Fruit fly (Drosophila melanogaster) whole organism, embryonic: ENCODE measurements around the gene CG32590.

Source experiments
- Ada2b ChIP-seq: fragments of 200-800 bp; sonication (Bioruptor generic); IDR thresholded peaks from 2 replicates; pipeline ENCODE4 v1.3.6; 2022; ENCODE audit warnings: missing biosample characterization, missing genetic modification characterization
- Atf6 ChIP-seq: fragments of 200-800 bp; sonication (Bioruptor generic); IDR thresholded peaks from 2 replicates; pipeline ENCODE4 v1.3.6; 2022; ENCODE audit warnings: missing biosample characterization, missing genetic modification characterization
- CG11504 ChIP-seq: fragments of 200-800 bp; sonication (Bioruptor generic); optimal IDR thresholded peaks from 3 replicates; lab custom pipeline; 2019; ENCODE audit warnings: missing biosample characterization, mild to moderate bottlenecking, missing genetic modification characterization, moderate library complexity
- CG15073 ChIP-seq: fragments of 200-800 bp; sonication (Bioruptor generic); optimal IDR thresholded peaks from 2 replicates; lab custom pipeline; 2016; ENCODE audit warnings: missing biosample characterization, missing genetic modification characterization
- CG17328 ChIP-seq: fragments of 200-800 bp; sonication (Bioruptor generic); IDR thresholded peaks from 2 replicates; pipeline ENCODE4 v1.3.6; 2022; ENCODE audit warnings: missing biosample characterization, missing genetic modification characterization
- CG1792 ChIP-seq: fragments of 200-800 bp; sonication (Bioruptor generic); optimal IDR thresholded peaks from 2 replicates; lab custom pipeline; 2016; ENCODE audit warnings: missing biosample characterization, missing genetic modification characterization
- CG2120 ChIP-seq: fragments of 200-800 bp; sonication (Bioruptor generic); optimal IDR thresholded peaks from 3 replicates; lab custom pipeline; 2016; ENCODE audit warnings: missing biosample characterization, missing genetic modification characterization
- CG2678 ChIP-seq: fragments of 200-800 bp; sonication (Bioruptor generic); optimal IDR thresholded peaks from 3 replicates; lab custom pipeline; 2019; ENCODE audit warnings: missing biosample characterization, mild to moderate bottlenecking, missing genetic modification characterization, moderate library complexity
- CG30403 ChIP-seq: fragments of 200-800 bp; sonication (Bioruptor generic); optimal IDR thresholded peaks from 3 replicates; lab custom pipeline; 2016; ENCODE audit warnings: missing biosample characterization, missing genetic modification characterization
- CG32532 ChIP-seq: fragments of 200-800 bp; sonication (Bioruptor generic); IDR thresholded peaks from 2 replicates; pipeline ENCODE4 v1.3.6; 2022; ENCODE audit warnings: missing biosample characterization, missing genetic modification characterization
- CG34224 ChIP-seq: fragments of 200-800 bp; sonication (Bioruptor generic); IDR thresholded peaks from 3 replicates; pipeline ENCODE4 v1.3.6; 2022; ENCODE audit warnings: missing biosample characterization, missing genetic modification characterization; ENCODE audit not compliant: partially characterized antibody
- CG3847 ChIP-seq: fragments of 200-800 bp; sonication (Bioruptor generic); IDR thresholded peaks from 2 replicates; pipeline ENCODE4 v1.3.6; 2022; ENCODE audit warnings: missing biosample characterization, missing genetic modification characterization
- CG5953 ChIP-seq: fragments of 200-800 bp; sonication (Bioruptor generic); IDR thresholded peaks from 2 replicates; pipeline ENCODE4 v1.3.6; 2022; ENCODE audit warnings: missing biosample characterization, missing genetic modification characterization
- CG8281 ChIP-seq: fragments of 200-800 bp; sonication (Bioruptor generic); optimal IDR thresholded peaks from 2 replicates; lab custom pipeline; 2018; ENCODE audit warnings: missing biosample characterization, mild to moderate bottlenecking, missing genetic modification characterization, moderate library complexity
- Drgx ChIP-seq: fragments of 200-800 bp; sonication (Bioruptor generic); IDR thresholded peaks from 2 replicates; pipeline ENCODE4 v1.3.6; 2022; ENCODE audit warnings: missing biosample characterization, missing genetic modification characterization
- E2f1 ChIP-seq: fragments of 200-800 bp; sonication (Bioruptor generic); IDR thresholded peaks from 2 replicates; pipeline ENCODE4 v1.3.6; 2022; ENCODE audit warnings: missing biosample characterization, missing genetic modification characterization
- HLH3B ChIP-seq: fragments of 200-800 bp; sonication (Bioruptor generic); IDR thresholded peaks from 2 replicates; pipeline ENCODE4 v1.3.6; 2022; ENCODE audit warnings: missing biosample characterization, missing genetic modification characterization
- Hr51 ChIP-seq, 2 experiments: fragments of 200-800 bp; sonication (Bioruptor generic); optimal IDR thresholded peaks; 2 replicates in 1 of 2; 3 replicates in 1 of 2; lab custom pipeline; 2016 to 2018; ENCODE audit warnings: missing biosample characterization in 2 of 2, missing genetic modification characterization in 2 of 2, mild to moderate bottlenecking in 1 of 2, moderate library complexity in 1 of 2
- MBD-R2 ChIP-seq: fragments of 200-800 bp; sonication (Bioruptor generic); IDR thresholded peaks from 2 replicates; pipeline ENCODE4 v1.3.6; 2022; ENCODE audit warnings: missing biosample characterization, missing genetic modification characterization
- Oli ChIP-seq: fragments of 200-800 bp; sonication (Bioruptor generic); optimal IDR thresholded peaks from 2 replicates; lab custom pipeline; 2018; ENCODE audit warnings: missing biosample characterization, mild to moderate bottlenecking, missing genetic modification characterization, moderate library complexity
- Side ChIP-seq: fragments of 200-800 bp; sonication (Bioruptor generic); optimal IDR thresholded peaks from 2 replicates; lab custom pipeline; 2016; ENCODE audit warnings: missing biosample characterization, missing genetic modification characterization
- Sox102F ChIP-seq: fragments of 200-800 bp; sonication (Bioruptor generic); optimal IDR thresholded peaks from 2 replicates; lab custom pipeline; 2018; ENCODE audit warnings: missing biosample characterization, mild to moderate bottlenecking, missing genetic modification characterization, moderate library complexity
- az2 ChIP-seq: fragments of 200-800 bp; sonication (Bioruptor generic); optimal IDR thresholded peaks from 3 replicates; lab custom pipeline; 2016; ENCODE audit warnings: missing biosample characterization, missing genetic modification characterization
- dmrt99B ChIP-seq: fragments of 200-800 bp; sonication (Bioruptor generic); optimal IDR thresholded peaks from 2 replicates; lab custom pipeline; 2018; ENCODE audit warnings: missing biosample characterization, mild to moderate bottlenecking, missing genetic modification characterization, moderate library complexity
- dysf ChIP-seq: fragments of 200-800 bp; sonication (Bioruptor generic); IDR thresholded peaks from 3 replicates; pipeline ENCODE4 v1.3.6; 2022; ENCODE audit warnings: missing biosample characterization, missing genetic modification characterization
- esg ChIP-seq: fragments of 200-800 bp; sonication (Bioruptor generic); conservative IDR thresholded peaks from 2 replicates; pipeline ENCODE4 v1.3.6; 2022; ENCODE audit warnings: missing biosample characterization, missing genetic modification characterization
- gem ChIP-seq: fragments of 200-800 bp; sonication (Bioruptor generic); optimal IDR thresholded peaks from 2 replicates; lab custom pipeline; 2019; ENCODE audit warnings: missing biosample characterization, mild to moderate bottlenecking, missing genetic modification characterization, moderate library complexity
- hkb ChIP-seq, 2 experiments: fragments of 200-800 bp in 1 of 2; fragments of >200 bp in 1 of 2; sonication (Bioruptor generic) in 1 of 2; IDR thresholded peaks in 1 of 2; optimal IDR thresholded peaks in 1 of 2; 2 replicates each; pipeline versions ENCODE4 v1.3.6 to Lab custom; 2017 to 2022; ENCODE audit warnings: missing biosample characterization in 1 of 2, missing genetic modification characterization in 1 of 2
- ind ChIP-seq: fragments of 200-800 bp; sonication (Bioruptor generic); optimal IDR thresholded peaks from 3 replicates; lab custom pipeline; 2016; ENCODE audit warnings: missing biosample characterization, missing genetic modification characterization
- lilli ChIP-seq: fragments of 200-800 bp; sonication (Bioruptor generic); optimal IDR thresholded peaks from 3 replicates; lab custom pipeline; 2016; ENCODE audit warnings: missing biosample characterization, missing genetic modification characterization
- lmd ChIP-seq: fragments of 200-800 bp; sonication (Bioruptor generic); IDR thresholded peaks from 2 replicates; pipeline ENCODE4 v1.3.6; 2022; ENCODE audit warnings: missing biosample characterization, missing genetic modification characterization
- ranshi ChIP-seq: fragments of 200-800 bp; sonication (Bioruptor generic); IDR thresholded peaks from 2 replicates; pipeline ENCODE4 v1.3.6; 2022; ENCODE audit warnings: missing biosample characterization, missing genetic modification characterization
- row ChIP-seq: fragments of 200-800 bp; sonication (Bioruptor generic); IDR thresholded peaks from 3 replicates; pipeline ENCODE4 v1.3.6; 2022; ENCODE audit warnings: missing biosample characterization, missing genetic modification characterization
- slbo ChIP-seq: fragments of 200-800 bp; sonication (Bioruptor generic); IDR thresholded peaks from 2 replicates; pipeline ENCODE4 v1.3.6; 2022; ENCODE audit warnings: missing biosample characterization, missing genetic modification characterization
- tio ChIP-seq: fragments of 200-800 bp; sonication (Bioruptor generic); optimal IDR thresholded peaks from 2 replicates; lab custom pipeline; 2017; ENCODE audit warnings: missing biosample characterization, missing genetic modification characterization, inconsistent platforms
- trem ChIP-seq: fragments of 200-800 bp; optimal IDR thresholded peaks from 3 replicates; lab custom pipeline; 2019; ENCODE audit warnings: missing biosample characterization, mild to moderate bottlenecking, missing genetic modification characterization, moderate library complexity
- unpg ChIP-seq: fragments of 200-800 bp; sonication (Bioruptor generic); optimal IDR thresholded peaks from 3 replicates; lab custom pipeline; 2018; ENCODE audit warnings: missing biosample characterization, mild to moderate bottlenecking, missing genetic modification characterization, moderate library complexity
- wdn ChIP-seq: fragments of 200-800 bp; sonication (Bioruptor generic); IDR thresholded peaks from 2 replicates; pipeline ENCODE4 v1.3.6; 2022; ENCODE audit warnings: missing biosample characterization, missing genetic modification characterization
- zfh1 ChIP-seq: fragments of 200-800 bp; sonication (Bioruptor generic); IDR thresholded peaks from 3 replicates; pipeline ENCODE4 v1.3.6; 2022; ENCODE audit warnings: missing biosample characterization, missing genetic modification characterization
- zfh2 ChIP-seq: fragments of 200-800 bp; sonication (Bioruptor generic); optimal IDR thresholded peaks from 2 replicates; lab custom pipeline; 2016; ENCODE audit warnings: missing biosample characterization, missing genetic modification characterization

The CG32590 gene

dm6 chrX:14812239-14812638 is 26.7 kb downstream of the CG32590 start:
- TF ChIP-seq Side (GFP tag; lab: Kevin White, UChicago) (no peak), az2 (GFP tag; lab: Kevin White, UChicago) (peak; percentile 1), CG3847 (GFP tag; lab: Robert Waterston, UW) (0 out of 2 replicates have a peak, but pooled peaks have one; percentile 25), row (GFP tag; lab: Robert Waterston, UW) (peak; percentile 50; the same call in 2 of the 3 replicates), CG11504 (peak; percentile 17), dmrt99B (tag; lab: Kevin White, UChicago) (peak; percentile 1), lilli (GFP tag; lab: Kevin White, UChicago) (no peak), trem (tag; lab: Kevin White, UChicago) (no peak), gem (tag; lab: Kevin White, UChicago) (peak; percentile 18), lmd (GFP tag; lab: Robert Waterston, UW) (peak; percentile 13; the same call in 1 of the 2 replicates), Oli (tag; lab: Kevin White, UChicago) (peak; percentile 4), slbo (GFP tag; lab: Robert Waterston, UW) (peak; percentile 54), Sox102F (GFP tag; lab: Kevin White, UChicago) (peak; percentile 18), CG2678 (peak; percentile 24), HLH3B (GFP tag; lab: Robert Waterston, UW) (0 out of 2 replicates have a peak, but pooled peaks have one; percentile 13), CG34224 (GFP tag; lab: Robert Waterston, UW) (no peak), MBD-R2 (GFP tag; lab: Robert Waterston, UW) (peak; percentile 18; the same call in 1 of the 2 replicates), CG2120 (GFP tag; lab: Kevin White, UChicago) (peak; percentile 12), hkb (optimal IDR thresholded peaks at IDR 0.05; lab: Kevin White, UChicago) (no peak), hkb (GFP tag; IDR thresholded peaks at IDR 0.05; lab: Robert Waterston, UW) (peak; percentile 56; the same call in 1 of the 2 replicates), Drgx (GFP tag; lab: Robert Waterston, UW) (peak; percentile 78), Atf6 (0 out of 2 replicates have a peak, but pooled peaks have one; percentile 13), Hr51 (GFP tag; optimal IDR thresholded peaks at IDR 0.05; lab: Kevin White, UChicago) (peak in 1 of 2 experiments; percentile 23), tio (GFP tag; lab: Kevin White, UChicago) (peak; percentile 12), CG17328 (GFP tag; lab: Robert Waterston, UW) (0 out of 2 replicates have a peak, but pooled peaks have one; percentile 19), E2f1 (GFP tag; lab: Robert Waterston, UW) (no peak), CG5953 (GFP tag; lab: Robert Waterston, UW) (no peak), ind (peak; percentile 5), CG1792 (no peak), Ada2b (GFP tag; lab: Robert Waterston, UW) (0 out of 2 replicates have a peak, but pooled peaks have one; percentile 12), dysf (GFP tag; lab: Robert Waterston, UW) (peak; percentile 27; the same call in 1 of the 3 replicates), zfh1 (GFP tag; lab: Robert Waterston, UW) (0 out of 3 replicates have a peak, but pooled peaks have one; percentile 36), unpg (GFP tag; lab: Kevin White, UChicago) (peak; percentile 11), CG32532 (GFP tag; lab: Robert Waterston, UW) (peak; percentile 18; the same call in 1 of the 2 replicates), esg (GFP tag; lab: Robert Waterston, UW) (peak; percentile 11; the same call in 1 of the 2 replicates), wdn (GFP tag; lab: Robert Waterston, UW) (peak; percentile 12; the same call in 1 of the 2 replicates), CG15073 (GFP tag; lab: Kevin White, UChicago) (no peak), zfh2 (peak; percentile 9), ranshi (0 out of 2 replicates have a peak, but pooled peaks have one; percentile 20), CG8281 (tag; lab: Kevin White, UChicago) (no peak), CG30403 (peak; percentile 8)
- TF ChIP-seq, all 482 proteins: peak for 31
